Fruit fly (Drosophila melanogaster) whole organism, prepupa: Measurements from ENCODE around the gene CG42714.
A peak's percentile ranks its signal among the peaks of the same experiment; 100 is the strongest.

Experiments
- Blimp-1 ChIP-seq: fragments of 200-800 bp; sonication (Bioruptor generic); optimal IDR thresholded peaks from 3 replicates; lab custom pipeline; 2017; ENCODE audit warnings: missing biosample characterization, missing genetic modification characterization, mild to moderate bottlenecking, moderate library complexity, missing genetic modification reagents
- CG10631 ChIP-seq: fragments of 200-800 bp; sonication (Bioruptor generic); optimal IDR thresholded peaks from 2 replicates; lab custom pipeline; 2016; ENCODE audit warnings: missing biosample characterization, missing genetic modification characterization
- CG10669 ChIP-seq: fragments of 200-800 bp; sonication (Bioruptor generic); optimal IDR thresholded peaks from 3 replicates; lab custom pipeline; 2018; ENCODE audit warnings: missing biosample characterization, mild to moderate bottlenecking, missing genetic modification characterization, moderate library complexity
- CG11294 ChIP-seq: fragments of 200-800 bp; sonication (Bioruptor generic); IDR thresholded peaks from 2 replicates; pipeline ENCODE4 v1.3.6; 2022; ENCODE audit warnings: missing biosample characterization, missing genetic modification characterization
- CG11762 ChIP-seq: fragments of 200-800 bp; sonication (Bioruptor generic); optimal IDR thresholded peaks from 3 replicates; lab custom pipeline; 2016; ENCODE audit warnings: missing biosample characterization, missing genetic modification characterization; ENCODE audit not compliant: insufficient read depth
- CG15336 ChIP-seq: fragments of 200-800 bp; sonication (Bioruptor generic); IDR thresholded peaks from 2 replicates; pipeline ENCODE4 v1.3.6; 2022; ENCODE audit warnings: missing biosample characterization, missing genetic modification characterization
- CG1621 ChIP-seq: fragments of 200-800 bp; sonication (Bioruptor generic); optimal IDR thresholded peaks from 3 replicates; lab custom pipeline; 2018; ENCODE audit warnings: missing biosample characterization, mild to moderate bottlenecking, missing genetic modification characterization
- CG16779 ChIP-seq: fragments of 200-800 bp; sonication (Bioruptor generic); optimal IDR thresholded peaks from 3 replicates; lab custom pipeline; 2017; ENCODE audit warnings: missing biosample characterization, mild to moderate bottlenecking, missing genetic modification characterization
- CG31627 ChIP-seq: fragments of 200-800 bp; sonication (Bioruptor generic); optimal IDR thresholded peaks from 3 replicates; lab custom pipeline; 2016; ENCODE audit warnings: missing biosample characterization, missing genetic modification characterization
- CG32006 ChIP-seq: fragments of 200-800 bp; sonication (Bioruptor generic); optimal IDR thresholded peaks from 3 replicates; lab custom pipeline; 2017; ENCODE audit warnings: missing biosample characterization, mild to moderate bottlenecking, missing genetic modification characterization
- CG34406 ChIP-seq: fragments of 200-800 bp; sonication (Bioruptor generic); optimal IDR thresholded peaks from 3 replicates; lab custom pipeline; 2016; ENCODE audit warnings: missing biosample characterization, missing genetic modification characterization
- CG4318 ChIP-seq: fragments of 200-800 bp; sonication (Bioruptor generic); optimal IDR thresholded peaks from 3 replicates; lab custom pipeline; 2017; ENCODE audit warnings: missing biosample characterization, mild to moderate bottlenecking, missing genetic modification characterization
- CG6163 ChIP-seq: fragments of 200-800 bp; sonication (Bioruptor generic); IDR thresholded peaks from 3 replicates; pipeline ENCODE4 v1.3.6; 2022; ENCODE audit warnings: missing biosample characterization, missing genetic modification characterization
- CG6276 ChIP-seq: fragments of 200-800 bp; sonication (Bioruptor generic); optimal IDR thresholded peaks from 2 replicates; lab custom pipeline; 2017; ENCODE audit warnings: missing biosample characterization, mild to moderate bottlenecking, missing genetic modification characterization
- CG6792 ChIP-seq: fragments of 200-800 bp; sonication (Bioruptor generic); optimal IDR thresholded peaks from 3 replicates; lab custom pipeline; 2016; ENCODE audit warnings: missing biosample characterization, missing genetic modification characterization
- CG6808 ChIP-seq: fragments of 200-800 bp; sonication (Bioruptor generic); optimal IDR thresholded peaks from 3 replicates; lab custom pipeline; 2017; ENCODE audit warnings: missing biosample characterization, missing genetic modification characterization, mild to moderate bottlenecking, moderate library complexity, missing genetic modification reagents
- CG7368 ChIP-seq: fragments of 200-800 bp; sonication (Bioruptor generic); optimal IDR thresholded peaks from 3 replicates; lab custom pipeline; 2016; ENCODE audit warnings: missing biosample characterization, missing genetic modification characterization
- CG8119 ChIP-seq: fragments of 200-800 bp; sonication (Bioruptor generic); IDR thresholded peaks from 3 replicates; pipeline ENCODE4 v1.3.6; 2022; ENCODE audit warnings: missing biosample characterization, missing genetic modification characterization
- CG8319 ChIP-seq: fragments of 200-800 bp; sonication (Bioruptor generic); optimal IDR thresholded peaks from 3 replicates; lab custom pipeline; 2016; ENCODE audit warnings: missing biosample characterization, missing genetic modification characterization
- CG8632 ChIP-seq: fragments of 200-800 bp; sonication (Bioruptor generic); optimal IDR thresholded peaks from 3 replicates; lab custom pipeline; 2016; ENCODE audit warnings: missing biosample characterization, missing genetic modification characterization
- CG9139 ChIP-seq: fragments of 200-800 bp; sonication (Bioruptor generic); optimal IDR thresholded peaks from 3 replicates; lab custom pipeline; 2017; ENCODE audit warnings: missing biosample characterization, mild to moderate bottlenecking, missing genetic modification characterization
- Eip75B ChIP-seq: fragments of 200-800 bp; sonication (Bioruptor generic); optimal IDR thresholded peaks from 3 replicates; lab custom pipeline; 2016; ENCODE audit warnings: missing biosample characterization, missing genetic modification characterization
- Eip93F ChIP-seq: fragments of 200-800 bp; sonication (Bioruptor generic); optimal IDR thresholded peaks from 2 replicates; lab custom pipeline; 2016; ENCODE audit warnings: missing biosample characterization, mild to moderate bottlenecking, missing genetic modification characterization
- Ets21C ChIP-seq: fragments of 200-800 bp; sonication (Bioruptor generic); optimal IDR thresholded peaks from 3 replicates; lab custom pipeline; 2016; ENCODE audit warnings: missing biosample characterization, missing genetic modification characterization
- Ets96B ChIP-seq: fragments of 200-800 bp; optimal IDR thresholded peaks from 2 replicates; lab custom pipeline; 2019; ENCODE audit warnings: missing biosample characterization, mild to moderate bottlenecking, missing genetic modification characterization, moderate library complexity
- Gug ChIP-seq: fragments of 200-800 bp; sonication (Bioruptor generic); IDR thresholded peaks from 2 replicates; pipeline ENCODE4 v1.3.6; 2022; ENCODE audit warnings: missing biosample characterization, missing genetic modification characterization
- Hr38 ChIP-seq: sonication (Bioruptor generic); optimal IDR thresholded peaks from 2 replicates; lab custom pipeline; 2016; ENCODE audit warnings: missing biosample characterization, missing genetic modification characterization
- Lpt ChIP-seq: fragments of 200-800 bp; sonication (Bioruptor generic); optimal IDR thresholded peaks from 3 replicates; lab custom pipeline; 2016; ENCODE audit warnings: missing biosample characterization, missing genetic modification characterization
- Met ChIP-seq: fragments of 200-800 bp; sonication (Bioruptor generic); optimal IDR thresholded peaks from 3 replicates; lab custom pipeline; 2016; ENCODE audit warnings: missing biosample characterization, missing genetic modification characterization
- OdsH ChIP-seq: fragments of 200-800 bp; sonication (Bioruptor generic); optimal IDR thresholded peaks from 3 replicates; lab custom pipeline; 2016; ENCODE audit warnings: missing biosample characterization, missing genetic modification characterization
- Smox ChIP-seq: fragments of 200-800 bp; sonication (Bioruptor generic); optimal IDR thresholded peaks from 3 replicates; lab custom pipeline; 2016; ENCODE audit warnings: missing biosample characterization, missing genetic modification characterization
- Sox14 ChIP-seq: fragments of 200-800 bp; sonication (Bioruptor generic); optimal IDR thresholded peaks from 3 replicates; lab custom pipeline; 2016; ENCODE audit warnings: missing biosample characterization, missing genetic modification characterization
- Sox15 ChIP-seq: fragments of 200-800 bp; sonication (Bioruptor generic); optimal IDR thresholded peaks from 3 replicates; lab custom pipeline; 2016; ENCODE audit warnings: missing biosample characterization, missing genetic modification characterization
- eg ChIP-seq: fragments of 200-800 bp; sonication (Bioruptor generic); IDR thresholded peaks from 3 replicates; pipeline ENCODE4 v1.3.6; 2022; ENCODE audit warnings: missing biosample characterization, missing genetic modification characterization
- esn ChIP-seq: fragments of 200-800 bp; sonication (Bioruptor generic); optimal IDR thresholded peaks from 2 replicates; lab custom pipeline; 2016; ENCODE audit warnings: missing biosample characterization, mild to moderate bottlenecking, missing genetic modification characterization, moderate library complexity
- fd59A ChIP-seq: fragments of 200-800 bp; sonication (Bioruptor generic); optimal IDR thresholded peaks from 2 replicates; lab custom pipeline; 2017; ENCODE audit warnings: missing biosample characterization, mild to moderate bottlenecking, missing genetic modification characterization, missing genetic modification reagents
- fd85E ChIP-seq: fragments of 200-800 bp; sonication (Bioruptor generic); optimal IDR thresholded peaks from 3 replicates; lab custom pipeline; 2016; ENCODE audit warnings: missing biosample characterization, missing genetic modification characterization
- fkh ChIP-seq: fragments of 200-800 bp; sonication (Bioruptor generic); optimal IDR thresholded peaks from 3 replicates; lab custom pipeline; 2017; ENCODE audit warnings: missing biosample characterization, mild to moderate bottlenecking, missing genetic modification characterization, moderate library complexity
- net ChIP-seq: fragments of 200-800 bp; sonication (Bioruptor generic); optimal IDR thresholded peaks from 3 replicates; lab custom pipeline; 2016; ENCODE audit warnings: missing biosample characterization, missing genetic modification characterization
- pdm3 ChIP-seq: fragments of 200-800 bp; sonication (Bioruptor generic); optimal IDR thresholded peaks from 3 replicates; lab custom pipeline; 2016; ENCODE audit warnings: missing biosample characterization, missing genetic modification characterization
- salr ChIP-seq, 2 experiments: fragments of 200-800 bp; sonication (Bioruptor generic); optimal IDR thresholded peaks; 3 replicates each; lab custom pipeline; 2016 to 2018; ENCODE audit warnings: missing biosample characterization in 2 of 2, missing genetic modification characterization in 2 of 2, mild to moderate bottlenecking in 1 of 2
- spab ChIP-seq: fragments of 200-800 bp; sonication (Bioruptor generic); optimal IDR thresholded peaks from 2 replicates; lab custom pipeline; 2017; ENCODE audit warnings: missing biosample characterization, mild to moderate bottlenecking, missing genetic modification characterization, missing genetic modification reagents
- svp ChIP-seq: fragments of 200-800 bp; sonication (Bioruptor generic); peaks from one replicate; lab custom pipeline; 2016; ENCODE audit warnings: missing biosample characterization, missing genetic modification characterization
- topi ChIP-seq: fragments of 200-800 bp; sonication (Bioruptor generic); optimal IDR thresholded peaks from 3 replicates; lab custom pipeline; 2016; ENCODE audit warnings: missing biosample characterization, missing genetic modification characterization
- vri ChIP-seq: fragments of 200-800 bp; sonication (Bioruptor generic); optimal IDR thresholded peaks from 3 replicates; lab custom pipeline; 2016; ENCODE audit warnings: missing biosample characterization, mild to moderate bottlenecking, missing genetic modification characterization

The CG42714 gene

DNA sequence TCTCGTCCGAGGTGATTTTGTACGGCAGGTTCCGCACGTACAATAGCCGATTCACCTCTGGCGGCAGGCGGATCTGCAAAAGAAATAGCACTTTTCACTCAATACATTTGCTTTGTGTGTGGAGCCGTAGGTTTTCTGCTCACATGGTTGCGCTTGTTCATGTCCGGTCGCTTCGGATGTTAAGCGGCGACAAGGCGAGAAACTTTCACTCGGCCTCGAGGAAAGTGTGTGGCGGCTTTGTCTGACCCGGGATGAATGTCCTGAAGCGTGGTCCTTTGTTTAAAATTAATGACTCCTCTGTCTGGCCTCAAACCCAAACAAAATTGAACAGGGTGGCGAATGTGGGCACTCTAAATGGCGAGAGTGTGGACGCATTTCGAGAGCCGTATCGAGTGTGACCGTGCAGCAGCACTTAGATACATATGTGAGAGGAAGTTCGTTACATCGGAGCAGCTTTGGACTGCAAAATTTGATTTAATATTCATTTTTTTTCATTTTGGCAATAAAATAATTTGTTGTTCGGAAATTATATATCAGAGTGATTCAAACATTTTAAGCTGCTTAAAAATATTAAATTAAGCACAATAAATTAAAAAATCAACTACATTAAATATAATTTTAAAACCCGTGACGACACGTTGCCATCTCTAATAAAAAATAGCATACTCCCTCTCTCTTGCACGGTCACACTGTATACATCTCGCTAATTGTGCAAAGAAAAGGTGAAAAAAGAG, 40.9 kb downstream of the CG42714 start, which contains the start of the genes Sf3b6 and Tnpo (continued):
- TF ChIP-seq Sox15 (peak; percentile 90), Met (GFP tag; lab: Kevin White, UChicago) (peak; percentile 82), Eip93F (peak; percentile 23), net (GFP tag; lab: Kevin White, UChicago) (no peak), CG9139 (GFP tag; lab: Kevin White, UChicago) (no peak), CG8119 (GFP tag; lab: Robert Waterston, UW) (no peak; the same call in 1 of the 3 replicates), CG8319 (GFP tag; lab: Kevin White, UChicago) (peak; percentile 68), OdsH (GFP tag; lab: Kevin White, UChicago) (peak; percentile 86), Lpt (GFP tag; lab: Kevin White, UChicago) (peak; percentile 60), Sox14 (GFP tag; lab: Kevin White, UChicago) (peak; percentile 79), Gug (GFP tag; lab: Robert Waterston, UW) (no peak; the same call in 1 of the 2 replicates), CG15336 (GFP tag; lab: Robert Waterston, UW) (peak; percentile 59), fd85E (GFP tag; lab: Kevin White, UChicago) (peak; percentile 25), svp (GFP tag; lab: Kevin White, UChicago) (no peak), Ets21C (GFP tag; lab: Kevin White, UChicago) (peak; percentile 82), topi (peak; percentile 74), Eip75B (GFP tag; lab: Kevin White, UChicago) (no peak), Ets96B (tag; lab: Kevin White, UChicago) (peak; percentile 73), CG10631 (GFP tag; lab: Kevin White, UChicago) (peak; percentile 87), eg (GFP tag; lab: Robert Waterston, UW) (no peak), CG11294 (peak; percentile 71; the same call in 1 of the 2 replicates), CG1621 (no peak), CG7368 (peak; percentile 47), vri (no peak), CG6163 (no peak), spab (GFP tag; lab: Kevin White, UChicago) (no peak), fd59A (GFP tag; lab: Kevin White, UChicago) (peak; percentile 52), fkh (GFP tag; lab: Kevin White, UChicago) (no peak), CG10669 (GFP tag; lab: Kevin White, UChicago) (peak; percentile 73), pdm3 (GFP tag; lab: Kevin White, UChicago) (no peak), esn (GFP tag; lab: Kevin White, UChicago) (peak; percentile 88), CG8632 (GFP tag; lab: Kevin White, UChicago) (peak; percentile 70)

dm6 chr3L:6188995-6189927, 44.6 kb downstream of the CG42714 start, which contains the start of the genes D19A and CG7386:
Gene D19A, minus strand, starts transcription at chr3L:6189123.
Gene CG7386, plus strand, starts transcription at chr3L:6189745.
- TF ChIP-seq CG16779 (tag; lab: Kevin White, UChicago): no peak
- no peak for TF ChIP-seq CG6276 (GFP tag; lab: Kevin White, UChicago)
- peak; percentile 53; the same call in 2 of the 3 replicates for TF ChIP-seq eg (GFP tag; lab: Robert Waterston, UW)
- TF ChIP-seq CG6808: no peak
- no peak for TF ChIP-seq CG4318 (GFP tag; lab: Kevin White, UChicago)
- peak; percentile 46 for TF ChIP-seq Ets21C (GFP tag; lab: Kevin White, UChicago)
- no peak for TF ChIP-seq spab (GFP tag; lab: Kevin White, UChicago)
- peak; percentile 67 for TF ChIP-seq esn (GFP tag; lab: Kevin White, UChicago)
- no peak for TF ChIP-seq CG11294
- peak; percentile 38 for TF ChIP-seq CG34406 (GFP tag; lab: Kevin White, UChicago)
- TF ChIP-seq vri: no peak
- no peak for TF ChIP-seq Smox (GFP tag; lab: Kevin White, UChicago)
- TF ChIP-seq OdsH (GFP tag; lab: Kevin White, UChicago): peak; percentile 37
- no peak for TF ChIP-seq Hr38 (GFP tag; lab: Kevin White, UChicago)
- TF ChIP-seq CG8319 (GFP tag; lab: Kevin White, UChicago): no peak
- no peak for TF ChIP-seq Blimp-1 (GFP tag; lab: Kevin White, UChicago)
- TF ChIP-seq CG11762 (GFP tag; lab: Kevin White, UChicago): peak; percentile 25
- TF ChIP-seq Eip93F: no peak
- no peak for TF ChIP-seq CG9139 (GFP tag; lab: Kevin White, UChicago)
- peak; percentile 11 for TF ChIP-seq Ets96B (tag; lab: Kevin White, UChicago)
- TF ChIP-seq CG32006 (GFP tag; lab: Kevin White, UChicago): peak; percentile 56
- TF ChIP-seq CG6792 (GFP tag; lab: Kevin White, UChicago): peak; percentile 34
- TF ChIP-seq pdm3 (GFP tag; lab: Kevin White, UChicago): peak; percentile 69
- TF ChIP-seq CG31627 (GFP tag; lab: Kevin White, UChicago): peak; percentile 69
- peak in 1 of 2 experiments; percentile 40 for TF ChIP-seq salr (GFP tag; optimal IDR thresholded peaks at IDR 0.05; lab: Kevin White, UChicago)
- TF ChIP-seq Met (GFP tag; lab: Kevin White, UChicago): peak; percentile 59
- TF ChIP-seq CG15336 (GFP tag; lab: Robert Waterston, UW): peak; percentile 50
